Worm (Caenorhabditis elegans): ENCODE measurements around the gene F25E5.5.

- no peak for TF ChIP-seq W03F9.2 (tag; optimal IDR thresholded peaks at IDR 0.05)
- no peak for TF ChIP-seq him-1 (tag; optimal IDR thresholded peaks at IDR 0.05)
Measured at ce11 chrV:7408520-7408919, 38.5 kb upstream of the F25E5.5 start, which contains the start of gene srt-6.
